Fruit fly (Drosophila melanogaster) whole organism, prepupa: ENCODE measurements around the gene Ythdc1.

Source experiments
- CG11294 ChIP-seq: fragments of 200-800 bp; sonication (Bioruptor generic); IDR thresholded peaks from 2 replicates; pipeline ENCODE4 v1.3.6; 2022; ENCODE audit warnings: missing biosample characterization, missing genetic modification characterization
- CG11762 ChIP-seq: fragments of 200-800 bp; sonication (Bioruptor generic); optimal IDR thresholded peaks from 3 replicates; lab custom pipeline; 2016; ENCODE audit warnings: missing biosample characterization, missing genetic modification characterization; ENCODE audit not compliant: insufficient read depth
- CG11902 ChIP-seq: fragments of 200-800 bp; sonication (Bioruptor generic); optimal IDR thresholded peaks from 3 replicates; lab custom pipeline; 2016; ENCODE audit warnings: missing biosample characterization, missing genetic modification characterization
- CG6854 ChIP-seq: fragments of 200-800 bp; sonication (Bioruptor generic); optimal IDR thresholded peaks from 2 replicates; lab custom pipeline; 2017; ENCODE audit warnings: missing biosample characterization, mild to moderate bottlenecking, missing genetic modification characterization
- Eip75B ChIP-seq: fragments of 200-800 bp; sonication (Bioruptor generic); optimal IDR thresholded peaks from 3 replicates; lab custom pipeline; 2016; ENCODE audit warnings: missing biosample characterization, missing genetic modification characterization
- Ets96B ChIP-seq: fragments of 200-800 bp; optimal IDR thresholded peaks from 2 replicates; lab custom pipeline; 2019; ENCODE audit warnings: missing biosample characterization, mild to moderate bottlenecking, missing genetic modification characterization, moderate library complexity
- Hr4 ChIP-seq: fragments of 200-800 bp; sonication (Bioruptor generic); optimal IDR thresholded peaks from 3 replicates; lab custom pipeline; 2016; ENCODE audit warnings: missing biosample characterization, missing genetic modification characterization
- Lpt ChIP-seq: fragments of 200-800 bp; sonication (Bioruptor generic); optimal IDR thresholded peaks from 3 replicates; lab custom pipeline; 2016; ENCODE audit warnings: missing biosample characterization, missing genetic modification characterization
- OdsH ChIP-seq: fragments of 200-800 bp; sonication (Bioruptor generic); optimal IDR thresholded peaks from 3 replicates; lab custom pipeline; 2016; ENCODE audit warnings: missing biosample characterization, missing genetic modification characterization
- dsx ChIP-seq: fragments of 200-800 bp; optimal IDR thresholded peaks from 3 replicates; lab custom pipeline; 2019; ENCODE audit warnings: missing biosample characterization, mild to moderate bottlenecking, missing genetic modification characterization, moderate library complexity; ENCODE audit not compliant: poor library complexity, severe bottlenecking
- salr ChIP-seq, 2 experiments: fragments of 200-800 bp; sonication (Bioruptor generic); optimal IDR thresholded peaks; 3 replicates each; lab custom pipeline; 2016 to 2018; ENCODE audit warnings: missing biosample characterization in 2 of 2, missing genetic modification characterization in 2 of 2, mild to moderate bottlenecking in 1 of 2
- svp ChIP-seq: fragments of 200-800 bp; sonication (Bioruptor generic); peaks from one replicate; lab custom pipeline; 2016; ENCODE audit warnings: missing biosample characterization, missing genetic modification characterization

dm6 chr3L:3397309-3397821 lies 23.4 kb upstream of the Ythdc1 start:
- TF ChIP-seq dsx (GFP tag; lab: Kevin White, UChicago) (no peak), CG11294 (GFP tag; lab: Robert Waterston, UW) (no peak), Hr4 (no peak), Lpt (GFP tag; lab: Kevin White, UChicago) (no peak), CG11902 (GFP tag; lab: Kevin White, UChicago) (no peak), svp (GFP tag; lab: Kevin White, UChicago) (no peak), salr (GFP tag; optimal IDR thresholded peaks at IDR 0.05; lab: Kevin White, UChicago) (no peak), OdsH (GFP tag; lab: Kevin White, UChicago) (no peak), CG11762 (no peak), CG6854 (GFP tag; lab: Kevin White, UChicago) (no peak), Ets96B (tag; lab: Kevin White, UChicago) (no peak), Eip75B (no peak)
